Fruit fly (Drosophila melanogaster) whole organism, embryonic: ENCODE results near the gene CG32259.

Experiments
- CG10267 ChIP-seq: fragments of 200-800 bp; sonication (Bioruptor generic); optimal IDR thresholded peaks from 2 replicates; lab custom pipeline; 2018; ENCODE audit warnings: missing biosample characterization, mild to moderate bottlenecking, missing genetic modification characterization, moderate library complexity
- CG15696 ChIP-seq: fragments of 200-800 bp; sonication (Bioruptor generic); optimal IDR thresholded peaks from 2 replicates; lab custom pipeline; 2019; ENCODE audit warnings: missing biosample characterization, mild to moderate bottlenecking, missing genetic modification characterization, moderate library complexity
- CG3726 ChIP-seq: fragments of 200-800 bp; sonication (Bioruptor generic); IDR thresholded peaks from 3 replicates; pipeline ENCODE4, ENCODE4 v1.3.6; 2022; ENCODE audit warnings: missing biosample characterization, missing genetic modification characterization
- CoRest ChIP-seq: fragments of 200-800 bp; sonication (Bioruptor generic); optimal IDR thresholded peaks from 3 replicates; lab custom pipeline; 2018; ENCODE audit warnings: missing biosample characterization, mild to moderate bottlenecking, missing genetic modification characterization, moderate library complexity
- Drgx ChIP-seq: fragments of 200-800 bp; sonication (Bioruptor generic); IDR thresholded peaks from 2 replicates; pipeline ENCODE4 v1.3.6; 2022; ENCODE audit warnings: missing biosample characterization, missing genetic modification characterization
- Eip74EF ChIP-seq, 2 experiments: fragments of 200-800 bp in 1 of 2; fragments of >200 bp in 1 of 2; sonication (Bioruptor generic) in 1 of 2; optimal IDR thresholded peaks; 2 replicates each; lab custom pipeline; 2017 to 2019; ENCODE audit warnings: missing biosample characterization in 2 of 2, missing genetic modification characterization in 2 of 2, mild to moderate bottlenecking in 1 of 2, moderate library complexity in 1 of 2
- Oaz ChIP-seq: fragments of 200-800 bp; sonication (Bioruptor generic); IDR thresholded peaks from 2 replicates; pipeline ENCODE4 v1.3.6; 2022; ENCODE audit warnings: missing biosample characterization, missing genetic modification characterization
- Ravus ChIP-seq: fragments of 200-800 bp; sonication (Bioruptor generic); IDR thresholded peaks from 2 replicates; pipeline ENCODE4 v1.3.6; 2022; ENCODE audit warnings: missing biosample characterization, missing genetic modification characterization
- Sox102F ChIP-seq: fragments of 200-800 bp; sonication (Bioruptor generic); optimal IDR thresholded peaks from 2 replicates; lab custom pipeline; 2018; ENCODE audit warnings: missing biosample characterization, mild to moderate bottlenecking, missing genetic modification characterization, moderate library complexity
- hth ChIP-seq: fragments of >200 bp; optimal IDR thresholded peaks from 2 replicates; lab custom pipeline; 2017; ENCODE audit warnings: inconsistent platforms
- onecut ChIP-seq: fragments of 200-800 bp; sonication (Bioruptor generic); IDR thresholded peaks from 2 replicates; pipeline ENCODE4 v1.3.6; 2022; ENCODE audit warnings: missing biosample characterization, missing genetic modification characterization
- ro ChIP-seq: fragments of 200-800 bp; sonication (Bioruptor generic); IDR thresholded peaks from 2 replicates; pipeline ENCODE4 v1.3.6; 2022; ENCODE audit warnings: missing biosample characterization, missing genetic modification characterization

DNA sequence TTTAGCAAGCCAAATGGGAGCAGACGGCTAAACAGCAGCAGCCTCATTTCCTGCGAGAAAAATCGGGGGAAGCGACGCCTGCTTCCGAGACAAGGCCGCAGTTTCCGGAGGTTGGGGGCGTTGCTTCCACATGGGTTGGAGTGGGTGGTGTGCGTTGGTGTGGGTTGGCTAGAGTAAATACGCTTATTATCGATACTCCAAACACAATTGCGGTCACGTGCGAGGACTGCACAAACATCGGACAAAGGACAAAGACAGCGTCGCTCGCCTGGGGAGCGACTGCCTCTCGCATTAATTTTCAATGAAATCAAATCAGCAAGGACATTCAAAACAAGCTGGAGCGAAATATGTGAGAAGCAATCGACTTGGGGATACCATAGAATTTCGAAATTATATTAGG lies 12.1 kb downstream of the CG32259 start:
- no peak for TF ChIP-seq hth (lab: Kevin White, UChicago)
- no peak for TF ChIP-seq onecut (GFP tag; lab: Robert Waterston, UW)
- TF ChIP-seq Eip74EF (GFP tag; optimal IDR thresholded peaks at IDR 0.05; lab: Kevin White, UChicago), result no peak
- TF ChIP-seq Ravus (GFP tag; lab: Robert Waterston, UW), result no peak
- TF ChIP-seq CoRest (tag; lab: Kevin White, UChicago), result no peak
- no peak for TF ChIP-seq Drgx (GFP tag; lab: Robert Waterston, UW)
- no peak for TF ChIP-seq CG10267 (tag; lab: Kevin White, UChicago)
- no peak for TF ChIP-seq Sox102F (GFP tag; lab: Kevin White, UChicago)
- TF ChIP-seq CG3726 (GFP tag; lab: Robert Waterston, UW), result no peak
- TF ChIP-seq ro, result no peak
- TF ChIP-seq Oaz (GFP tag; lab: Robert Waterston, UW), result no peak
- TF ChIP-seq CG15696 (tag; lab: Kevin White, UChicago), result no peak
